Fruit fly (Drosophila melanogaster): ENCODE measurements around the gene Hasp.

- TF ChIP-seq CTCF (optimal IDR thresholded peaks at IDR 0.05) (no peak), CG8478 (optimal IDR thresholded peaks at IDR 0.05) (no peak)
Observed at dm6 chr2L:19459404-19459803, 57.6 kb downstream of the Hasp start.

All from S2 (cell line).